ENCODE assay signal across 1 fruit fly cellular context in genomic region chr3R:11778012-11778865, dm6.
TF ChIP-seq lines count a peak whose summit lies in the region.

No protein-coding gene starts in this region.

TF ChIP-seq in whole organism, embryonic, 481 proteins besides CTCF, POLR2A, EP300 and RAD21 (continued from another document and continues in another):
- peak; percentile 71 for TF ChIP-seq CG15696 (tag; optimal IDR thresholded peaks at IDR 0.05; lab: Kevin White, UChicago)
- peak; percentile 58 for TF ChIP-seq CG4820 (GFP tag; optimal IDR thresholded peaks at IDR 0.05; lab: Kevin White, UChicago)
- peak; percentile 75 for TF ChIP-seq CG4424 (GFP tag; optimal IDR thresholded peaks at IDR 0.05; lab: Kevin White, UChicago)
- peak; percentile 75 for TF ChIP-seq CG10431 (GFP tag; optimal IDR thresholded peaks at IDR 0.05; lab: Kevin White, UChicago)
- peak; percentile 72 for TF ChIP-seq Ssrp (tag; optimal IDR thresholded peaks at IDR 0.05; lab: Kevin White, UChicago)
- TF ChIP-seq Nf-YB (GFP tag; optimal IDR thresholded peaks at IDR 0.05; lab: Kevin White, UChicago): peak; percentile 45
- TF ChIP-seq CG15601 (tag; optimal IDR thresholded peaks at IDR 0.05; lab: Kevin White, UChicago): peak; percentile 80
- peak; percentile 73 for TF ChIP-seq slbo (GFP tag; IDR thresholded peaks at IDR 0.05; lab: Robert Waterston, UW)
- peak; percentile 12 for TF ChIP-seq yki (optimal IDR thresholded peaks at IDR 0.05; lab: Kevin White, UChicago)
- TF ChIP-seq CG7928 (GFP tag; optimal IDR thresholded peaks at IDR 0.05; lab: Kevin White, UChicago): peak; percentile 1
- peak; percentile 76 for TF ChIP-seq odd (GFP tag; optimal IDR thresholded peaks at IDR 0.05; lab: Kevin White, UChicago)
- no peak for TF ChIP-seq TFAM (GFP tag; optimal IDR thresholded peaks at IDR 0.05; lab: Kevin White, UChicago)
- TF ChIP-seq chn (GFP tag; optimal IDR thresholded peaks at IDR 0.05; lab: Kevin White, UChicago): peak; percentile 52
- TF ChIP-seq Bgb (GFP tag; IDR thresholded peaks at IDR 0.05; lab: Robert Waterston, UW; ENCODE audit: partially characterized antibody): peak; percentile 59
- peak; percentile 65 for TF ChIP-seq CG3163 (GFP tag; optimal IDR thresholded peaks at IDR 0.05; lab: Kevin White, UChicago)
- TF ChIP-seq NFAT (GFP tag; IDR thresholded peaks at IDR 0.05; lab: Robert Waterston, UW): peak; percentile 25; the same call in 1 of the 2 replicates
- no peak for TF ChIP-seq trem (tag; optimal IDR thresholded peaks at IDR 0.05; lab: Kevin White, UChicago)
- peak; percentile 65 for TF ChIP-seq CG3281 (GFP tag; optimal IDR thresholded peaks at IDR 0.05; lab: Kevin White, UChicago)
- peak; percentile 81 for TF ChIP-seq HmgD (GFP tag; optimal IDR thresholded peaks at IDR 0.05; lab: Kevin White, UChicago)
- TF ChIP-seq MESR4 (GFP tag; optimal IDR thresholded peaks at IDR 0.05; lab: Kevin White, UChicago): peak; percentile 14
- TF ChIP-seq Usf (GFP tag; optimal IDR thresholded peaks at IDR 0.05; lab: Kevin White, UChicago): peak; percentile 66
- peak; percentile 51 for TF ChIP-seq CG10267 (tag; optimal IDR thresholded peaks at IDR 0.05; lab: Kevin White, UChicago)
- peak; percentile 43 for TF ChIP-seq CG8089 (GFP tag; optimal IDR thresholded peaks at IDR 0.05; lab: Kevin White, UChicago)
- TF ChIP-seq ase (GFP tag; IDR thresholded peaks at IDR 0.05; lab: Robert Waterston, UW): 0 out of 3 replicates have a peak, but pooled peaks have one; percentile 21
- no peak for TF ChIP-seq Rx (GFP tag; IDR thresholded peaks at IDR 0.05; lab: Robert Waterston, UW)
- TF ChIP-seq CG13123 (GFP tag; optimal IDR thresholded peaks at IDR 0.05; lab: Kevin White, UChicago): peak; percentile 27
- TF ChIP-seq CG17912 (GFP tag; optimal IDR thresholded peaks at IDR 0.05; lab: Kevin White, UChicago): no peak
- peak; percentile 36 for TF ChIP-seq gsb-n (tag; optimal IDR thresholded peaks at IDR 0.05; lab: Kevin White, UChicago)
- peak; percentile 4 for TF ChIP-seq CG8478 (optimal IDR thresholded peaks at IDR 0.05; lab: Kevin White, UChicago)
- peak; percentile 30 for TF ChIP-seq ab (GFP tag; optimal IDR thresholded peaks at IDR 0.05; lab: Kevin White, UChicago)
- peak; percentile 14 for TF ChIP-seq CG3838 (GFP tag; optimal IDR thresholded peaks at IDR 0.05; lab: Kevin White, UChicago)
- TF ChIP-seq ap (GFP tag; IDR thresholded peaks at IDR 0.05; lab: Robert Waterston, UW): no peak
- TF ChIP-seq CG17612 (GFP tag; IDR thresholded peaks at IDR 0.05; lab: Robert Waterston, UW): no peak
- TF ChIP-seq Mes4 (GFP tag; optimal IDR thresholded peaks at IDR 0.05; lab: Kevin White, UChicago): peak; percentile 59
- TF ChIP-seq NC2β (GFP tag; optimal IDR thresholded peaks at IDR 0.05; lab: Kevin White, UChicago): peak; percentile 59
- peak; percentile 57 for TF ChIP-seq Fer1 (GFP tag; optimal IDR thresholded peaks at IDR 0.05; lab: Kevin White, UChicago)
- peak; percentile 13 for TF ChIP-seq repo (GFP tag; optimal IDR thresholded peaks at IDR 0.05; lab: Kevin White, UChicago)
- TF ChIP-seq Adf1 (GFP tag; IDR thresholded peaks at IDR 0.05; lab: Robert Waterston, UW): peak; percentile 96
- no peak for TF ChIP-seq salm (tag; optimal IDR thresholded peaks at IDR 0.05; lab: Kevin White, UChicago)
- peak; percentile 88 for TF ChIP-seq CG13775 (GFP tag; optimal IDR thresholded peaks at IDR 0.05; lab: Kevin White, UChicago)
- TF ChIP-seq ci (GFP tag; IDR thresholded peaks at IDR 0.05; lab: Robert Waterston, UW): peak; percentile 82
- peak; percentile 41 for TF ChIP-seq D19A (tag; optimal IDR thresholded peaks at IDR 0.05; lab: Kevin White, UChicago)
- TF ChIP-seq CG32532 (GFP tag; IDR thresholded peaks at IDR 0.05; lab: Robert Waterston, UW): peak; percentile 40; the same call in 1 of the 2 replicates
- no peak for TF ChIP-seq Fer2 (tag; optimal IDR thresholded peaks at IDR 0.05; lab: Kevin White, UChicago)
- peak; percentile 48 for TF ChIP-seq CG7745 (tag; optimal IDR thresholded peaks at IDR 0.05; lab: Kevin White, UChicago)
- no peak for TF ChIP-seq Dref (GFP tag; IDR thresholded peaks at IDR 0.05; lab: Robert Waterston, UW)
- no peak for TF ChIP-seq B-H2 (GFP tag; optimal IDR thresholded peaks at IDR 0.05; lab: Kevin White, UChicago)
- TF ChIP-seq scrt (GFP tag; optimal IDR thresholded peaks at IDR 0.05; lab: Kevin White, UChicago): peak; percentile 53
- no peak for TF ChIP-seq nau (GFP tag; optimal IDR thresholded peaks at IDR 0.05; lab: Kevin White, UChicago)
- TF ChIP-seq H2.0 (GFP tag; IDR thresholded peaks at IDR 0.05; lab: Robert Waterston, UW): peak; percentile 34
- peak in 1 of 2 experiments; percentile 86 for TF ChIP-seq pan (optimal IDR thresholded peaks at IDR 0.05; lab: Kevin White, UChicago)
- peak in 1 of 2 experiments; percentile 84 for TF ChIP-seq pan (GFP tag; optimal IDR thresholded peaks at IDR 0.05 in 1 of 2, IDR thresholded peaks at IDR 0.05 in 1 of 2)
- TF ChIP-seq org-1 (GFP tag; optimal IDR thresholded peaks at IDR 0.05; lab: Kevin White, UChicago): peak; percentile 35
- peak; percentile 90 for TF ChIP-seq Sox100B (GFP tag; optimal IDR thresholded peaks at IDR 0.05; lab: Kevin White, UChicago)
- TF ChIP-seq Chrac-16 (GFP tag; optimal IDR thresholded peaks at IDR 0.05; lab: Kevin White, UChicago): peak; percentile 60
- peak; percentile 79 for TF ChIP-seq gem (tag; optimal IDR thresholded peaks at IDR 0.05; lab: Kevin White, UChicago)
- no peak for TF ChIP-seq dimm (GFP tag; IDR thresholded peaks at IDR 0.05; lab: Robert Waterston, UW)
- TF ChIP-seq chm (GFP tag; IDR thresholded peaks at IDR 0.05; lab: Robert Waterston, UW): peak; percentile 64; the same call in 1 of the 2 replicates
- no peak for TF ChIP-seq wdn (GFP tag; IDR thresholded peaks at IDR 0.05; lab: Robert Waterston, UW)
- peak; percentile 49 for TF ChIP-seq da (GFP tag; optimal IDR thresholded peaks at IDR 0.05; lab: Kevin White, UChicago)
- TF ChIP-seq CG12155 (GFP tag; optimal IDR thresholded peaks at IDR 0.05; lab: Kevin White, UChicago): peak; percentile 62
- TF ChIP-seq ems (GFP tag; optimal IDR thresholded peaks at IDR 0.05; lab: Kevin White, UChicago): no peak
- TF ChIP-seq Lim3 (GFP tag; IDR thresholded peaks at IDR 0.05; lab: Robert Waterston, UW): no peak
- peak; percentile 57 for TF ChIP-seq sug (tag; optimal IDR thresholded peaks at IDR 0.05; lab: Kevin White, UChicago)
- TF ChIP-seq Taf1 (GFP tag; IDR thresholded peaks at IDR 0.05; lab: Robert Waterston, UW): no peak
- TF ChIP-seq CHES-1-like (GFP tag; optimal IDR thresholded peaks at IDR 0.05; lab: Kevin White, UChicago): peak; percentile 45
- no peak for TF ChIP-seq Mrtf (GFP tag; IDR thresholded peaks at IDR 0.05; lab: Robert Waterston, UW)
- peak; percentile 58; the same call in 1 of the 3 replicates for TF ChIP-seq CG6791 (GFP tag; IDR thresholded peaks at IDR 0.05; lab: Robert Waterston, UW; ENCODE audit: partially characterized antibody)
- peak; percentile 29 for TF ChIP-seq CG18476 (GFP tag; optimal IDR thresholded peaks at IDR 0.05; lab: Kevin White, UChicago)
- TF ChIP-seq CG10959 (GFP tag; IDR thresholded peaks at IDR 0.05; lab: Robert Waterston, UW): no peak
- TF ChIP-seq CG18011 (GFP tag; optimal IDR thresholded peaks at IDR 0.05; lab: Kevin White, UChicago): peak; percentile 37
- TF ChIP-seq CG11504 (tag; optimal IDR thresholded peaks at IDR 0.05; lab: Kevin White, UChicago): peak; percentile 76
- peak; percentile 31; the same call in 1 of the 3 replicates for TF ChIP-seq knrl (GFP tag; IDR thresholded peaks at IDR 0.05; lab: Robert Waterston, UW; ENCODE audit: partially characterized antibody)
- no peak for TF ChIP-seq slp2 (GFP tag; optimal IDR thresholded peaks at IDR 0.05; lab: Kevin White, UChicago)
- TF ChIP-seq onecut (GFP tag; IDR thresholded peaks at IDR 0.05; lab: Robert Waterston, UW): peak; percentile 56
- TF ChIP-seq CG9437 (GFP tag; optimal IDR thresholded peaks at IDR 0.05; lab: Kevin White, UChicago): peak; percentile 82
- TF ChIP-seq ewg (GFP tag; optimal IDR thresholded peaks at IDR 0.05; lab: Kevin White, UChicago): peak; percentile 57
- peak; percentile 39 for TF ChIP-seq fd102C (GFP tag; optimal IDR thresholded peaks at IDR 0.05; lab: Kevin White, UChicago)
- TF ChIP-seq CG4328 (GFP tag; optimal IDR thresholded peaks at IDR 0.05; lab: Kevin White, UChicago): peak; percentile 57
- no peak for TF ChIP-seq hth (optimal IDR thresholded peaks at IDR 0.05; lab: Kevin White, UChicago)
- TF ChIP-seq CG4282 (GFP tag; optimal IDR thresholded peaks at IDR 0.05; lab: Kevin White, UChicago): peak; percentile 26
- peak; percentile 25 for TF ChIP-seq CrebB (tag; optimal IDR thresholded peaks at IDR 0.05; lab: Kevin White, UChicago)
- TF ChIP-seq CG7556 (GFP tag; optimal IDR thresholded peaks at IDR 0.05; lab: Kevin White, UChicago): peak; percentile 92
- TF ChIP-seq dysf (GFP tag; IDR thresholded peaks at IDR 0.05; lab: Robert Waterston, UW): peak; percentile 47; the same call in 2 of the 3 replicates
- no peak for TF ChIP-seq Neu2 (GFP tag; optimal IDR thresholded peaks at IDR 0.05; lab: Kevin White, UChicago; ENCODE audit: borderline replicate concordance)
- TF ChIP-seq CG17568 (GFP tag; optimal IDR thresholded peaks at IDR 0.05; lab: Kevin White, UChicago): no peak
- TF ChIP-seq BtbVII (GFP tag; optimal IDR thresholded peaks at IDR 0.05; lab: Kevin White, UChicago): peak; percentile 61
- TF ChIP-seq en (GFP tag; optimal IDR thresholded peaks at IDR 0.05; lab: Kevin White, UChicago): no peak
- peak; percentile 36 for TF ChIP-seq CG10147 (GFP tag; optimal IDR thresholded peaks at IDR 0.05; lab: Kevin White, UChicago)
- no peak for TF ChIP-seq ERR (GFP tag; optimal IDR thresholded peaks at IDR 0.05; lab: Kevin White, UChicago)
- no peak for TF ChIP-seq Dp (GFP tag; optimal IDR thresholded peaks at IDR 0.05; lab: Kevin White, UChicago)
- TF ChIP-seq CG4854 (GFP tag; optimal IDR thresholded peaks at IDR 0.05; lab: Kevin White, UChicago): peak; percentile 8
- TF ChIP-seq CG1602 (GFP tag; optimal IDR thresholded peaks at IDR 0.05; lab: Kevin White, UChicago): peak; percentile 58
- peak; percentile 51 for TF ChIP-seq HHEX (GFP tag; optimal IDR thresholded peaks at IDR 0.05; lab: Kevin White, UChicago)
- TF ChIP-seq Six4 (GFP tag; optimal IDR thresholded peaks at IDR 0.05; lab: Kevin White, UChicago): peak; percentile 61
- TF ChIP-seq CG14710 (tag; optimal IDR thresholded peaks at IDR 0.05; lab: Kevin White, UChicago): peak; percentile 69
- peak; percentile 49 for TF ChIP-seq CG30020 (tag; optimal IDR thresholded peaks at IDR 0.05; lab: Kevin White, UChicago)
- TF ChIP-seq lola (GFP tag; optimal IDR thresholded peaks at IDR 0.05; lab: Kevin White, UChicago): peak in 2 of 3 experiments; percentile 5 to 87
- TF ChIP-seq CG4730 (GFP tag; IDR thresholded peaks at IDR 0.05; lab: Robert Waterston, UW): 0 out of 2 replicates have a peak, but pooled peaks have one; percentile 20
- 0 out of 2 replicates have a peak, but pooled peaks have one; percentile 21 for TF ChIP-seq hbn (GFP tag; IDR thresholded peaks at IDR 0.05; lab: Robert Waterston, UW; ENCODE audit: partially characterized antibody)
- peak; percentile 28 for TF ChIP-seq ind (GFP tag; optimal IDR thresholded peaks at IDR 0.05; lab: Kevin White, UChicago)
- peak; percentile 7; the same call in 1 of the 2 replicates for TF ChIP-seq E2f2 (GFP tag; IDR thresholded peaks at IDR 0.05; lab: Robert Waterston, UW)
- peak; percentile 94 for TF ChIP-seq chinmo (GFP tag; IDR thresholded peaks at IDR 0.05; lab: Robert Waterston, UW; ENCODE audit: partially characterized antibody)
- peak; percentile 23 for TF ChIP-seq CG6683 (GFP tag; optimal IDR thresholded peaks at IDR 0.05; lab: Kevin White, UChicago)
- peak; percentile 38 for TF ChIP-seq Hey (tag; optimal IDR thresholded peaks at IDR 0.05; lab: Kevin White, UChicago)
- peak; percentile 40 for TF ChIP-seq CG32767 (GFP tag; IDR thresholded peaks at IDR 0.05; lab: Robert Waterston, UW)
- TF ChIP-seq Side (GFP tag; optimal IDR thresholded peaks at IDR 0.05; lab: Kevin White, UChicago): peak; percentile 64
- TF ChIP-seq Aef1 (GFP tag; IDR thresholded peaks at IDR 0.05; lab: Robert Waterston, UW): no peak
- no peak for TF ChIP-seq CG6765 (GFP tag; optimal IDR thresholded peaks at IDR 0.05; lab: Kevin White, UChicago)
- TF ChIP-seq corto (GFP tag; optimal IDR thresholded peaks at IDR 0.05; lab: Kevin White, UChicago): peak; percentile 4
- TF ChIP-seq B-H1 (GFP tag; IDR thresholded peaks at IDR 0.05; lab: Robert Waterston, UW): no peak; the same call in 1 of the 3 replicates
- peak; percentile 32; the same call in 1 of the 2 replicates for TF ChIP-seq CG13287 (GFP tag; IDR thresholded peaks at IDR 0.05; lab: Robert Waterston, UW; ENCODE audit: partially characterized antibody)
- no peak for TF ChIP-seq CG3995 (GFP tag; optimal IDR thresholded peaks at IDR 0.05; lab: Kevin White, UChicago)
- peak; percentile 8 for TF ChIP-seq CG12071 (GFP tag; optimal IDR thresholded peaks at IDR 0.05; lab: Kevin White, UChicago)
- peak; percentile 18 for TF ChIP-seq sima (GFP tag; optimal IDR thresholded peaks at IDR 0.05; lab: Kevin White, UChicago)
- TF ChIP-seq CG15514 (GFP tag; optimal IDR thresholded peaks at IDR 0.05; lab: Kevin White, UChicago): peak; percentile 86
- no peak for TF ChIP-seq CG9797 (GFP tag; optimal IDR thresholded peaks at IDR 0.05; lab: Kevin White, UChicago)
- TF ChIP-seq Hr51 (GFP tag; optimal IDR thresholded peaks at IDR 0.05; lab: Kevin White, UChicago): peak; percentile 53 to 58
- peak; percentile 87 for TF ChIP-seq CG9727 (GFP tag; optimal IDR thresholded peaks at IDR 0.05; lab: Kevin White, UChicago)
- no peak for TF ChIP-seq CG3726 (GFP tag; IDR thresholded peaks at IDR 0.05; lab: Robert Waterston, UW)
- TF ChIP-seq Scr (GFP tag; IDR thresholded peaks at IDR 0.05; lab: Robert Waterston, UW; ENCODE audit: partially characterized antibody): peak; percentile 19; the same call in 1 of the 2 replicates
- TF ChIP-seq CG11456 (GFP tag; IDR thresholded peaks at IDR 0.05; lab: Robert Waterston, UW): peak; percentile 71; the same call in 2 of the 3 replicates
- TF ChIP-seq CG42726 (GFP tag; IDR thresholded peaks at IDR 0.05; lab: Robert Waterston, UW; ENCODE audit: partially characterized antibody): peak; percentile 57; the same call in 1 of the 2 replicates
- peak; percentile 58 for TF ChIP-seq Abd-B (GFP tag; optimal IDR thresholded peaks at IDR 0.05; lab: Kevin White, UChicago)
- peak; percentile 77 for TF ChIP-seq dm (GFP tag; optimal IDR thresholded peaks at IDR 0.05; lab: Kevin White, UChicago)
- peak; percentile 40 for TF ChIP-seq pnt (GFP tag; optimal IDR thresholded peaks at IDR 0.05; lab: Kevin White, UChicago)
- TF ChIP-seq CG11085 (GFP tag; IDR thresholded peaks at IDR 0.05; lab: Robert Waterston, UW): 0 out of 2 replicates have a peak, but pooled peaks have one; percentile 15
- peak; percentile 65 for TF ChIP-seq dmrt99B (tag; optimal IDR thresholded peaks at IDR 0.05; lab: Kevin White, UChicago)
